Fruit fly (Drosophila melanogaster) Kc167 (cell line): Measurements from ENCODE around the gene EMC2B.
"Not testable (repeated sequence)": the region's sequence is repeated elsewhere in the genome, so short reads cannot be mapped to it uniquely, and the experiment has no call there.

ENCODE experiments used
- Myc ChIP-seq: fragments of >200 bp; optimal IDR thresholded peaks from 2 replicates; lab custom pipeline; 2017; ENCODE audit warnings: missing external identifiers
- h ChIP-seq: fragments of >200 bp; optimal IDR thresholded peaks from 3 replicates; lab custom pipeline; 2018; ENCODE audit warnings: missing external identifiers
- insv ChIP-seq: fragments of >200 bp; optimal IDR thresholded peaks from 3 replicates; lab custom pipeline; 2018; ENCODE audit warnings: missing external identifiers
- psq ChIP-seq: fragments of >200 bp; optimal IDR thresholded peaks from 2 replicates; lab custom pipeline; 2017; ENCODE audit warnings: missing external identifiers
- ttk ChIP-seq: sonication (Bioruptor generic); optimal IDR thresholded peaks from 2 replicates; lab custom pipeline; 2017; ENCODE audit warnings: missing external identifiers

- TF ChIP-seq psq; insv (lab: Kevin White, UChicago); ttk (lab: Kevin White, UChicago); Myc (lab: Kevin White, UChicago); h (lab: Kevin White, UChicago): not testable (repeated sequence)
Observed at dm6 chr3R:16992716-16993115, 1.0 kb upstream of the EMC2B start, which contains the start of gene CG31274.
